Fruit fly (Drosophila melanogaster) whole organism, embryonic: Measurements from ENCODE around the gene dib.

Source experiments
- ATbp ChIP-seq: fragments of 200-800 bp; sonication (Bioruptor generic); optimal IDR thresholded peaks from 2 replicates; lab custom pipeline; 2017; ENCODE audit warnings: missing biosample characterization, mild to moderate bottlenecking, missing genetic modification characterization, missing genetic modification reagents
- Ada2b ChIP-seq: fragments of 200-800 bp; sonication (Bioruptor generic); IDR thresholded peaks from 2 replicates; pipeline ENCODE4 v1.3.6; 2022; ENCODE audit warnings: missing biosample characterization, missing genetic modification characterization
- Adf1 ChIP-seq: fragments of 200-800 bp; sonication (Bioruptor generic); IDR thresholded peaks from 2 replicates; pipeline ENCODE4 v1.3.6; 2022; ENCODE audit warnings: missing biosample characterization, missing genetic modification characterization
- Atf6 ChIP-seq: fragments of 200-800 bp; sonication (Bioruptor generic); IDR thresholded peaks from 2 replicates; pipeline ENCODE4 v1.3.6; 2022; ENCODE audit warnings: missing biosample characterization, missing genetic modification characterization
- B-H1 ChIP-seq: fragments of 200-800 bp; sonication (Bioruptor generic); IDR thresholded peaks from 3 replicates; pipeline ENCODE4 v1.3.6; 2022; ENCODE audit warnings: missing biosample characterization, missing genetic modification characterization
- Bdp1 ChIP-seq: fragments of 200-800 bp; sonication (Bioruptor generic); optimal IDR thresholded peaks from 3 replicates; lab custom pipeline; 2016; ENCODE audit warnings: missing biosample characterization, missing genetic modification characterization
- CG13424 ChIP-seq: fragments of 200-800 bp; sonication (Bioruptor generic); optimal IDR thresholded peaks from 2 replicates; lab custom pipeline; 2019; ENCODE audit warnings: missing biosample characterization, mild to moderate bottlenecking, missing genetic modification characterization, moderate library complexity
- CG14014 ChIP-seq: fragments of 200-800 bp; sonication (Bioruptor generic); IDR thresholded peaks from 2 replicates; pipeline ENCODE4 v1.3.6; 2022; ENCODE audit warnings: missing biosample characterization, missing genetic modification characterization
- CG15269 ChIP-seq: fragments of 200-800 bp; sonication (Bioruptor generic); optimal IDR thresholded peaks from 2 replicates; lab custom pipeline; 2018; ENCODE audit warnings: missing biosample characterization, mild to moderate bottlenecking, missing genetic modification characterization, moderate library complexity
- CG1792 ChIP-seq: fragments of 200-800 bp; sonication (Bioruptor generic); optimal IDR thresholded peaks from 2 replicates; lab custom pipeline; 2016; ENCODE audit warnings: missing biosample characterization, missing genetic modification characterization
- CG18262 ChIP-seq: fragments of 200-800 bp; optimal IDR thresholded peaks from 3 replicates; lab custom pipeline; 2019; ENCODE audit warnings: missing biosample characterization, mild to moderate bottlenecking, missing genetic modification characterization, moderate library complexity
- CG30020 ChIP-seq: fragments of 200-800 bp; optimal IDR thresholded peaks from 2 replicates; lab custom pipeline; 2019; ENCODE audit warnings: missing biosample characterization, mild to moderate bottlenecking, missing genetic modification characterization, moderate library complexity
- CG31441 ChIP-seq: fragments of 200-800 bp; sonication (Bioruptor generic); IDR thresholded peaks from 2 replicates; pipeline ENCODE4 v1.3.6; 2022; ENCODE audit warnings: missing biosample characterization, missing genetic modification characterization
- CG4404 ChIP-seq: fragments of 200-800 bp; sonication (Bioruptor generic); IDR thresholded peaks from 2 replicates; pipeline ENCODE4 v1.3.6; 2022; ENCODE audit warnings: missing biosample characterization, missing genetic modification characterization
- CG6689 ChIP-seq: fragments of 200-800 bp; sonication (Bioruptor generic); IDR thresholded peaks from 2 replicates; pipeline ENCODE4 v1.3.6; 2022; ENCODE audit warnings: missing biosample characterization, missing genetic modification characterization
- CG7556 ChIP-seq: fragments of 200-800 bp; sonication (Bioruptor generic); optimal IDR thresholded peaks from 2 replicates; lab custom pipeline; 2017; ENCODE audit warnings: missing biosample characterization, mild to moderate bottlenecking, missing genetic modification characterization
- CG7963 ChIP-seq: fragments of 200-800 bp; sonication (Bioruptor generic); IDR thresholded peaks from 3 replicates; pipeline ENCODE4 v1.3.6; 2022; ENCODE audit warnings: missing biosample characterization, missing genetic modification characterization; ENCODE audit not compliant: partially characterized antibody
- CG8281 ChIP-seq: fragments of 200-800 bp; sonication (Bioruptor generic); optimal IDR thresholded peaks from 2 replicates; lab custom pipeline; 2018; ENCODE audit warnings: missing biosample characterization, mild to moderate bottlenecking, missing genetic modification characterization, moderate library complexity
- CG8359 ChIP-seq: fragments of 200-800 bp; sonication (Bioruptor generic); optimal IDR thresholded peaks from 2 replicates; lab custom pipeline; 2017; ENCODE audit warnings: missing biosample characterization, mild to moderate bottlenecking, missing genetic modification characterization, borderline replicate concordance
- CG8765 ChIP-seq: fragments of 200-800 bp; sonication (Bioruptor generic); IDR thresholded peaks from 2 replicates; pipeline ENCODE4 v1.3.6; 2022; ENCODE audit warnings: missing biosample characterization, missing genetic modification characterization
- CrebB ChIP-seq: fragments of 200-800 bp; sonication (Bioruptor generic); optimal IDR thresholded peaks from 3 replicates; lab custom pipeline; 2018; ENCODE audit warnings: missing biosample characterization, mild to moderate bottlenecking, missing genetic modification characterization
- Dip2 ChIP-seq: fragments of 200-800 bp; sonication (Bioruptor generic); IDR thresholded peaks from 2 replicates; pipeline ENCODE4 v1.3.6; 2022; ENCODE audit warnings: missing biosample characterization, missing genetic modification characterization
- Dip3 ChIP-seq: fragments of 200-800 bp; sonication (Bioruptor generic); optimal IDR thresholded peaks from 3 replicates; lab custom pipeline; 2016; ENCODE audit warnings: missing biosample characterization, missing genetic modification characterization
- Dll ChIP-seq: fragments of 200-800 bp; sonication (Bioruptor generic); IDR thresholded peaks from 4 replicates; pipeline ENCODE4 v1.3.6; 2022; ENCODE audit warnings: missing biosample characterization, missing genetic modification characterization; ENCODE audit not compliant: partially characterized antibody
- Ets97D ChIP-seq: fragments of 200-800 bp; sonication (Bioruptor generic); optimal IDR thresholded peaks from 3 replicates; lab custom pipeline; 2016; ENCODE audit warnings: missing biosample characterization, missing genetic modification characterization
- Lim3 ChIP-seq: fragments of 200-800 bp; sonication (Bioruptor generic); IDR thresholded peaks from 2 replicates; pipeline ENCODE4 v1.3.6; 2022; ENCODE audit warnings: missing biosample characterization, missing genetic modification characterization
- Med ChIP-seq: fragments of 200-800 bp; sonication (Bioruptor generic); peaks from one replicate; lab custom pipeline; 2016; ENCODE audit warnings: missing biosample characterization, missing genetic modification characterization, mild to moderate bottlenecking, inconsistent platforms, moderate library complexity
- Mes4 ChIP-seq: fragments of 200-800 bp; sonication (Bioruptor generic); optimal IDR thresholded peaks from 2 replicates; lab custom pipeline; 2016; ENCODE audit warnings: missing biosample characterization, missing genetic modification characterization
- Myb ChIP-seq: fragments of 200-800 bp; sonication (Bioruptor generic); optimal IDR thresholded peaks from 2 replicates; lab custom pipeline; 2016; ENCODE audit warnings: missing biosample characterization, missing genetic modification characterization
- Oaz ChIP-seq: fragments of 200-800 bp; sonication (Bioruptor generic); IDR thresholded peaks from 2 replicates; pipeline ENCODE4 v1.3.6; 2022; ENCODE audit warnings: missing biosample characterization, missing genetic modification characterization
- Pdp1 ChIP-seq, 2 experiments: fragments of 200-800 bp; sonication (Bioruptor generic); optimal IDR thresholded peaks; 3 replicates each; lab custom pipeline; 2016; ENCODE audit warnings: missing biosample characterization in 2 of 2, missing genetic modification characterization in 2 of 2, mild to moderate bottlenecking in 1 of 2, moderate library complexity in 1 of 2
- Rfx ChIP-seq: fragments of 200-800 bp; sonication (Bioruptor generic); IDR thresholded peaks from 2 replicates; pipeline ENCODE4 v1.3.6; 2022; ENCODE audit warnings: missing biosample characterization, missing genetic modification characterization
- Sry-β ChIP-seq: fragments of 200-800 bp; sonication (Bioruptor generic); optimal IDR thresholded peaks from 2 replicates; lab custom pipeline; 2018; ENCODE audit warnings: missing biosample characterization, mild to moderate bottlenecking, missing genetic modification characterization, moderate library complexity
- ash1 ChIP-seq: fragments of 200-800 bp; sonication (Bioruptor generic); optimal IDR thresholded peaks from 2 replicates; lab custom pipeline; 2018; ENCODE audit warnings: missing biosample characterization, mild to moderate bottlenecking, missing genetic modification characterization
- az2 ChIP-seq: fragments of 200-800 bp; sonication (Bioruptor generic); optimal IDR thresholded peaks from 3 replicates; lab custom pipeline; 2016; ENCODE audit warnings: missing biosample characterization, missing genetic modification characterization
- bsh ChIP-seq, 2 experiments: fragments of 200-800 bp; sonication (Bioruptor generic); optimal IDR thresholded peaks; 2 replicates each; lab custom pipeline; 2017 to 2018; ENCODE audit warnings: mild to moderate bottlenecking in 2 of 2, missing biosample characterization in 2 of 2, missing genetic modification characterization in 2 of 2, moderate library complexity in 1 of 2
- dmrt11E ChIP-seq: fragments of 200-800 bp; sonication (Bioruptor generic); optimal IDR thresholded peaks from 3 replicates; lab custom pipeline; 2018; ENCODE audit warnings: missing biosample characterization, mild to moderate bottlenecking, missing genetic modification characterization, moderate library complexity
- emc ChIP-seq: fragments of 200-800 bp; sonication (Bioruptor generic); optimal IDR thresholded peaks from 2 replicates; lab custom pipeline; 2016; ENCODE audit warnings: missing biosample characterization, missing genetic modification characterization
- grau ChIP-seq: fragments of 200-800 bp; optimal IDR thresholded peaks from 3 replicates; lab custom pipeline; 2019; ENCODE audit warnings: missing biosample characterization, mild to moderate bottlenecking, missing genetic modification characterization, moderate library complexity
- gro ChIP-seq: fragments of 200-800 bp; sonication (Bioruptor generic); optimal IDR thresholded peaks from 2 replicates; lab custom pipeline; 2016; ENCODE audit warnings: missing biosample characterization, missing genetic modification characterization
- jigr1 ChIP-seq: fragments of 200-800 bp; sonication (Bioruptor generic); IDR thresholded peaks from 3 replicates; pipeline ENCODE4 v1.3.6; 2022; ENCODE audit warnings: missing biosample characterization, missing genetic modification characterization
- lilli ChIP-seq: fragments of 200-800 bp; sonication (Bioruptor generic); optimal IDR thresholded peaks from 3 replicates; lab custom pipeline; 2016; ENCODE audit warnings: missing biosample characterization, missing genetic modification characterization
- otp ChIP-seq: fragments of 200-800 bp; sonication (Bioruptor generic); IDR thresholded peaks from 3 replicates; pipeline ENCODE4, ENCODE4 v1.3.6; 2022; ENCODE audit warnings: missing biosample characterization, missing genetic modification characterization
- row ChIP-seq: fragments of 200-800 bp; sonication (Bioruptor generic); IDR thresholded peaks from 3 replicates; pipeline ENCODE4 v1.3.6; 2022; ENCODE audit warnings: missing biosample characterization, missing genetic modification characterization
- scrt ChIP-seq: fragments of 200-800 bp; sonication (Bioruptor generic); optimal IDR thresholded peaks from 2 replicates; lab custom pipeline; 2018; ENCODE audit warnings: missing biosample characterization, mild to moderate bottlenecking, missing genetic modification characterization, moderate library complexity
- sens ChIP-seq: fragments of 200-800 bp; sonication (Bioruptor generic); peaks from one replicate; lab custom pipeline; 2016; ENCODE audit warnings: missing biosample characterization, missing genetic modification characterization
- sr ChIP-seq: fragments of 200-800 bp; sonication (Bioruptor generic); IDR thresholded peaks from 3 replicates; pipeline ENCODE4 v1.3.6; 2022; ENCODE audit warnings: missing biosample characterization, missing genetic modification characterization
- tgo ChIP-seq: fragments of 200-800 bp; sonication (Bioruptor generic); IDR thresholded peaks from 3 replicates; pipeline ENCODE4 v1.3.6; 2022; ENCODE audit warnings: missing biosample characterization, missing genetic modification characterization
- tll ChIP-seq, 2 experiments: fragments of 200-800 bp in 1 of 2; fragments of >200 bp in 1 of 2; sonication (Bioruptor generic) in 1 of 2; optimal IDR thresholded peaks; 2 replicates each; lab custom pipeline; 2017 to 2019; ENCODE audit warnings: missing biosample characterization in 2 of 2, missing genetic modification characterization in 2 of 2, mild to moderate bottlenecking in 1 of 2, moderate library complexity in 1 of 2
- tx ChIP-seq: fragments of 200-800 bp; sonication (Bioruptor generic); optimal IDR thresholded peaks from 2 replicates; lab custom pipeline; 2016; ENCODE audit warnings: missing biosample characterization, missing genetic modification characterization
- vvl ChIP-seq: fragments of 200-800 bp; sonication (Bioruptor generic); IDR thresholded peaks from 2 replicates; pipeline ENCODE4 v1.3.6; 2022; ENCODE audit warnings: missing biosample characterization, missing genetic modification characterization
- z ChIP-seq: fragments of 200-800 bp; sonication (Bioruptor generic); IDR thresholded peaks from 3 replicates; pipeline ENCODE4 v1.3.6; 2022; ENCODE audit warnings: missing biosample characterization, missing genetic modification characterization

dib gene

dm6 chr3L:4044497-4044896 lies 17.6 kb upstream of the dib start (continued):
- TF ChIP-seq Atf6 (GFP tag; lab: Robert Waterston, UW) (no peak), Rfx (GFP tag; lab: Robert Waterston, UW) (no peak), Dip2 (GFP tag; lab: Robert Waterston, UW) (no peak), Bdp1 (GFP tag; lab: Kevin White, UChicago) (no peak), CG14014 (GFP tag; lab: Robert Waterston, UW) (no peak), gro (GFP tag; lab: Kevin White, UChicago) (no peak), CG8765 (GFP tag; lab: Robert Waterston, UW) (no peak), CG7963 (GFP tag; lab: Robert Waterston, UW) (no peak), CG8281 (tag; lab: Kevin White, UChicago) (no peak), Oaz (no peak), az2 (GFP tag; lab: Kevin White, UChicago) (no peak), otp (no peak), tll (GFP tag; optimal IDR thresholded peaks at IDR 0.05; lab: Kevin White, UChicago) (no peak), Mes4 (no peak), tx (GFP tag; lab: Kevin White, UChicago) (no peak), lilli (no peak), sens (GFP tag; lab: Kevin White, UChicago) (peak; percentile 20), bsh (GFP tag; optimal IDR thresholded peaks at IDR 0.05; lab: Kevin White, UChicago) (no peak), CG30020 (tag; lab: Kevin White, UChicago) (no peak), CG18262 (tag; lab: Kevin White, UChicago) (no peak), CG4404 (GFP tag; lab: Robert Waterston, UW) (no peak), Ets97D (GFP tag; lab: Kevin White, UChicago) (no peak), z (GFP tag; lab: Robert Waterston, UW) (no peak), CG8359 (GFP tag; lab: Kevin White, UChicago) (no peak), dmrt11E (tag; lab: Kevin White, UChicago) (no peak), Dll (GFP tag; lab: Robert Waterston, UW) (no peak), tgo (GFP tag; lab: Robert Waterston, UW) (no peak), Dip3 (no peak), emc (no peak), vvl (GFP tag; lab: Robert Waterston, UW) (no peak; the same call in 1 of the 2 replicates), grau (peak; percentile 18), ash1 (no peak), row (GFP tag; lab: Robert Waterston, UW) (0 out of 3 replicates have a peak, but pooled peaks have one; percentile 9), Ada2b (GFP tag; lab: Robert Waterston, UW) (no peak), CG31441 (peak; percentile 17; the same call in 1 of the 2 replicates), CG7556 (GFP tag; lab: Kevin White, UChicago) (no peak), CG15269 (peak; percentile 29), Myb (no peak), jigr1 (no peak), Sry-β (GFP tag; lab: Kevin White, UChicago) (no peak), sr (GFP tag; lab: Robert Waterston, UW) (no peak), CG1792 (GFP tag; lab: Kevin White, UChicago) (no peak), CG13424 (peak; percentile 7), scrt (no peak), Med (GFP tag; lab: Kevin White, UChicago) (no peak), B-H1 (GFP tag; lab: Robert Waterston, UW) (no peak), CG6689 (GFP tag; lab: Robert Waterston, UW) (no peak), Lim3 (GFP tag; lab: Robert Waterston, UW) (no peak), CrebB (tag; lab: Kevin White, UChicago) (no peak), Pdp1 (GFP tag; optimal IDR thresholded peaks at IDR 0.05; lab: Kevin White, UChicago) (no peak), Adf1 (GFP tag; lab: Robert Waterston, UW) (no peak), ATbp (GFP tag; lab: Kevin White, UChicago) (no peak)
